Fruit fly (Drosophila melanogaster): ENCODE measurements around the gene CG17328.
A peak's percentile ranks its signal among the peaks of the same experiment; 100 is the strongest.

CG17328 gene

dm6 chr2L:16284306-16285299, 15.1 kb upstream of the CG17328 start (continued):
- TF ChIP-seq fd3F (GFP tag; optimal IDR thresholded peaks at IDR 0.05) (no peak), B-H2 (GFP tag; optimal IDR thresholded peaks at IDR 0.05) (no peak), Sin3A (optimal IDR thresholded peaks at IDR 0.05) (no peak), CG11696 (GFP tag; IDR thresholded peaks at IDR 0.05) (no peak), CG6791 (GFP tag; IDR thresholded peaks at IDR 0.05; ENCODE audit: partially characterized antibody) (no peak), CG2202 (tag; optimal IDR thresholded peaks at IDR 0.05) (no peak), Ssrp (tag; optimal IDR thresholded peaks at IDR 0.05) (peak; percentile 1), disco-r (GFP tag; optimal IDR thresholded peaks at IDR 0.05) (peak; percentile 47), PHDP (tag; optimal IDR thresholded peaks at IDR 0.05) (peak; percentile 60), CG2120 (GFP tag; optimal IDR thresholded peaks at IDR 0.05) (peak; percentile 61), sc (optimal IDR thresholded peaks at IDR 0.05) (no peak), sc (GFP tag; optimal IDR thresholded peaks at IDR 0.05) (no peak), CG10543 (GFP tag; optimal IDR thresholded peaks at IDR 0.05) (peak; percentile 36), CG17912 (GFP tag; optimal IDR thresholded peaks at IDR 0.05) (peak; percentile 72), grau (tag; optimal IDR thresholded peaks at IDR 0.05) (peak; percentile 45), CG3847 (GFP tag; IDR thresholded peaks at IDR 0.05) (no peak), HmgD (GFP tag; optimal IDR thresholded peaks at IDR 0.05) (no peak), trh (GFP tag; optimal IDR thresholded peaks at IDR 0.05) (peak; percentile 36), mirr (GFP tag; optimal IDR thresholded peaks at IDR 0.05) (peak; percentile 52), tll (GFP tag; optimal IDR thresholded peaks at IDR 0.05) (no peak), CG12219 (GFP tag; optimal IDR thresholded peaks at IDR 0.05) (peak; percentile 47), knrl (GFP tag; IDR thresholded peaks at IDR 0.05; ENCODE audit: partially characterized antibody) (no peak), CG6689 (GFP tag; IDR thresholded peaks at IDR 0.05) (no peak), dan (GFP tag; IDR thresholded peaks at IDR 0.05) (no peak), h (optimal IDR thresholded peaks at IDR 0.05) (no peak), gce (GFP tag; IDR thresholded peaks at IDR 0.05) (no peak), Dref (GFP tag; IDR thresholded peaks at IDR 0.05) (no peak), vvl (GFP tag; IDR thresholded peaks at IDR 0.05) (no peak), Ravus (GFP tag; IDR thresholded peaks at IDR 0.05) (no peak), CG1024 (GFP tag; IDR thresholded peaks at IDR 0.05) (no peak), dati (GFP tag; IDR thresholded peaks at IDR 0.05) (no peak), CG9437 (GFP tag; optimal IDR thresholded peaks at IDR 0.05) (no peak), caup (GFP tag; optimal IDR thresholded peaks at IDR 0.05; ENCODE audit: severe bottlenecking) (peak; percentile 35), CG11695 (GFP tag; IDR thresholded peaks at IDR 0.05) (no peak), eve (GFP tag; optimal IDR thresholded peaks at IDR 0.05) (peak in 1 of 2 experiments; percentile 85), CG6765 (GFP tag; optimal IDR thresholded peaks at IDR 0.05) (peak; percentile 56), ash1 (GFP tag; optimal IDR thresholded peaks at IDR 0.05) (no peak), ems (GFP tag; optimal IDR thresholded peaks at IDR 0.05) (peak; percentile 24), Elba2 (GFP tag; optimal IDR thresholded peaks at IDR 0.05) (no peak), Lpt (GFP tag; optimal IDR thresholded peaks at IDR 0.05) (no peak), nmo (GFP tag; optimal IDR thresholded peaks at IDR 0.05) (peak; percentile 37), MESR4 (GFP tag; optimal IDR thresholded peaks at IDR 0.05) (no peak), Optix (GFP tag; IDR thresholded peaks at IDR 0.05) (no peak), CG11560 (tag; IDR thresholded peaks at IDR 0.05) (no peak), twi (tag; optimal IDR thresholded peaks at IDR 0.05) (peak; percentile 4), Ets97D (GFP tag; optimal IDR thresholded peaks at IDR 0.05) (peak; percentile 74), CoRest (tag; optimal IDR thresholded peaks at IDR 0.05) (peak; percentile 46), CG2129 (GFP tag; IDR thresholded peaks at IDR 0.05; ENCODE audit: partially characterized antibody) (no peak), CG1529 (GFP tag; optimal IDR thresholded peaks at IDR 0.05) (no peak), H15 (GFP tag; IDR thresholded peaks at IDR 0.05) (no peak)

All from whole organism, embryonic.